Worm (Caenorhabditis elegans): ENCODE measurements around the gene F13H6.5.

Gene F13H6.5

ce11 chrV:6350109-6350508 is 24.6 kb downstream of the F13H6.5 start:
- no peak for TF ChIP-seq flt-1 (GFP tag; IDR thresholded peaks at IDR 0.05)
- TF ChIP-seq ceh-13 (GFP tag; optimal IDR thresholded peaks at IDR 0.05), result no peak
- no peak for TF ChIP-seq tbx-11 (GFP tag; IDR thresholded peaks at IDR 0.05)
- no peak for TF ChIP-seq hmg-4 (GFP tag; optimal IDR thresholded peaks at IDR 0.05)
- no peak for TF ChIP-seq tbx-37 (GFP tag; conservative IDR thresholded peaks at IDR 0.05)
- no peak for TF ChIP-seq ama-1 (optimal IDR thresholded peaks at IDR 0.05)
- TF ChIP-seq hmbx-1 (tag; optimal IDR thresholded peaks at IDR 0.05), result no peak
- no peak for TF ChIP-seq B0310.2 (tag; optimal IDR thresholded peaks at IDR 0.05)

ce11 chrV:6349597-6349996 is 25.1 kb downstream of the F13H6.5 start:
- TF ChIP-seq hmg-4 (GFP tag; optimal IDR thresholded peaks at IDR 0.05), result no peak

ce11 chrV:6348133-6348532 is 26.6 kb downstream of the F13H6.5 start:
- TF ChIP-seq hnd-1 (tag; optimal IDR thresholded peaks at IDR 0.05) (no peak), ama-1 (optimal IDR thresholded peaks at IDR 0.05) (no peak), tra-4 (tag; optimal IDR thresholded peaks at IDR 0.05) (no peak), tbx-37 (GFP tag; conservative IDR thresholded peaks at IDR 0.05) (no peak), ets-7 (tag; optimal IDR thresholded peaks at IDR 0.05) (no peak), B0310.2 (tag; optimal IDR thresholded peaks at IDR 0.05) (no peak)

- no peak for TF ChIP-seq ceh-36 (tag; optimal IDR thresholded peaks at IDR 0.05)
- no peak for TF ChIP-seq B0310.2 (tag; optimal IDR thresholded peaks at IDR 0.05)
- no peak for TF ChIP-seq flt-1 (GFP tag; IDR thresholded peaks at IDR 0.05)
- TF ChIP-seq aly-1 (tag; optimal IDR thresholded peaks at IDR 0.05), result no peak
- no peak for TF ChIP-seq scrt-1 (GFP tag; IDR thresholded peaks at IDR 0.05)
- TF ChIP-seq pes-1 (GFP tag; IDR thresholded peaks at IDR 0.05), result no peak
- TF ChIP-seq F13C5.2 (tag; optimal IDR thresholded peaks at IDR 0.05), result no peak
- TF ChIP-seq ama-1 (optimal IDR thresholded peaks at IDR 0.05), result no peak
- TF ChIP-seq ets-7 (tag; optimal IDR thresholded peaks at IDR 0.05), result no peak
Measured at ce11 chrV:6346906-6347305, 27.8 kb downstream of the F13H6.5 start.

- no peak for TF ChIP-seq ceh-36 (tag; optimal IDR thresholded peaks at IDR 0.05)
Measured at ce11 chrV:6346043-6346618, 28.6 kb downstream of the F13H6.5 start.

- no peak for TF ChIP-seq ets-7 (tag; optimal IDR thresholded peaks at IDR 0.05)
- peak; percentile 20 for TF ChIP-seq aly-1 (tag; optimal IDR thresholded peaks at IDR 0.05)
Measured at ce11 chrV:6344531-6345171, 30.1 kb downstream of the F13H6.5 start.

- TF ChIP-seq flt-1 (GFP tag; IDR thresholded peaks at IDR 0.05) (no peak), pes-1 (GFP tag; IDR thresholded peaks at IDR 0.05) (no peak), aly-1 (tag; optimal IDR thresholded peaks at IDR 0.05) (no peak), hnd-1 (tag; optimal IDR thresholded peaks at IDR 0.05) (no peak), hmbx-1 (tag; optimal IDR thresholded peaks at IDR 0.05) (no peak), B0310.2 (tag; optimal IDR thresholded peaks at IDR 0.05) (no peak), tbx-11 (GFP tag; IDR thresholded peaks at IDR 0.05) (no peak), ceh-36 (tag; optimal IDR thresholded peaks at IDR 0.05) (no peak), sea-1 (GFP tag; conservative IDR thresholded peaks at IDR 0.05) (no peak), hmg-4 (GFP tag; optimal IDR thresholded peaks at IDR 0.05) (no peak)
Measured at ce11 chrV:6342502-6342901, 32.2 kb downstream of the F13H6.5 start.

- TF ChIP-seq ceh-36 (tag; optimal IDR thresholded peaks at IDR 0.05) (no peak), B0310.2 (tag; optimal IDR thresholded peaks at IDR 0.05) (no peak), ets-7 (tag; optimal IDR thresholded peaks at IDR 0.05) (no peak), flt-1 (GFP tag; IDR thresholded peaks at IDR 0.05) (no peak), tra-4 (tag; optimal IDR thresholded peaks at IDR 0.05) (no peak), aly-1 (tag; optimal IDR thresholded peaks at IDR 0.05) (no peak), ceh-13 (GFP tag; optimal IDR thresholded peaks at IDR 0.05) (no peak), hmbx-1 (tag; optimal IDR thresholded peaks at IDR 0.05) (no peak), ama-1 (optimal IDR thresholded peaks at IDR 0.05) (no peak), hmg-4 (GFP tag; optimal IDR thresholded peaks at IDR 0.05) (no peak), hnd-1 (tag; optimal IDR thresholded peaks at IDR 0.05) (no peak)
Measured at ce11 chrV:6341078-6341638, 33.6 kb downstream of the F13H6.5 start.

- TF ChIP-seq ceh-36 (tag; optimal IDR thresholded peaks at IDR 0.05) (no peak), scrt-1 (GFP tag; IDR thresholded peaks at IDR 0.05) (no peak), tra-4 (tag; optimal IDR thresholded peaks at IDR 0.05) (no peak), sea-1 (GFP tag; conservative IDR thresholded peaks at IDR 0.05) (no peak), hnd-1 (tag; optimal IDR thresholded peaks at IDR 0.05) (no peak), aly-1 (tag; optimal IDR thresholded peaks at IDR 0.05) (no peak), ama-1 (optimal IDR thresholded peaks at IDR 0.05) (no peak), pes-1 (GFP tag; IDR thresholded peaks at IDR 0.05) (no peak), flt-1 (GFP tag; IDR thresholded peaks at IDR 0.05) (no peak), ets-7 (tag; optimal IDR thresholded peaks at IDR 0.05) (no peak), tbx-11 (GFP tag; IDR thresholded peaks at IDR 0.05) (no peak), ceh-13 (GFP tag; optimal IDR thresholded peaks at IDR 0.05) (no peak), tbx-37 (GFP tag; conservative IDR thresholded peaks at IDR 0.05) (no peak), hmg-4 (GFP tag; optimal IDR thresholded peaks at IDR 0.05) (no peak)
Measured at ce11 chrV:6336108-6336507, 38.6 kb downstream of the F13H6.5 start, which contains the start of gene T28C12.6. Gene T28C12.6 (minus strand): TSS chrV:6336119.
